Worm (Caenorhabditis elegans) whole organism, early embryonic: ENCODE measurements around the gene nsy-4.

Experiments used
- aly-1 ChIP-seq: sonication (generic microtip); optimal IDR thresholded peaks from 2 replicates; lab custom pipeline; 2016; ENCODE audit warnings: missing genetic modification characterization, missing compliant biosample characterization
- ama-1 ChIP-seq: fragments of 150-350 bp; optimal IDR thresholded peaks from 2 replicates; lab custom pipeline; 2014
- flt-1 ChIP-seq: fragments of 200-800 bp; sonication (Bioruptor generic); IDR thresholded peaks from 2 replicates; pipeline ENCODE4 v1.3.6; 2022; ENCODE audit warnings: missing genetic modification characterization, missing compliant biosample characterization
- scrt-1 ChIP-seq: fragments of 200-800 bp; sonication (Bioruptor generic); IDR thresholded peaks from 2 replicates; pipeline ENCODE4 v1.3.6; 2022; ENCODE audit warnings: missing genetic modification characterization, missing compliant biosample characterization
- tra-4 ChIP-seq: sonication (generic microtip); optimal IDR thresholded peaks from 2 replicates; lab custom pipeline; 2017; ENCODE audit warnings: missing genetic modification characterization, missing compliant biosample characterization

- TF ChIP-seq ama-1 (lab: Kevin White, UChicago) (no peak), aly-1 (tag; lab: Kevin White, UChicago) (no peak), flt-1 (GFP tag; lab: Robert Waterston, UW) (no peak), tra-4 (no peak), scrt-1 (GFP tag; lab: Robert Waterston, UW) (no peak)
Observed at ce11 chrIV:2308203-2308602, 14.9 kb upstream of the nsy-4 start.
